Fruit fly (Drosophila melanogaster) whole organism: ENCODE results near the gene Naa20A.

Source experiments
- Dll ChIP-seq: fragments of >200 bp; optimal IDR thresholded peaks from 2 replicates; lab custom pipeline; 2017
- EcR ChIP-seq, 2 experiments: fragments of >200 bp; optimal IDR thresholded peaks; 2 replicates each; lab custom pipeline; 2017; ENCODE audit warnings: missing biosample characterization in 2 of 2, missing genetic modification characterization in 2 of 2, missing genetic modification reagents in 2 of 2
- pan ChIP-seq: fragments of >200 bp; optimal IDR thresholded peaks from 2 replicates; lab custom pipeline; 2017
- psq ChIP-seq: fragments of >200 bp; optimal IDR thresholded peaks from 2 replicates; lab custom pipeline; 2017
- usp ChIP-seq: fragments of >200 bp; optimal IDR thresholded peaks from 2 replicates; lab custom pipeline; 2017; ENCODE audit warnings: missing biosample characterization, missing genetic modification characterization, mixed read lengths

DNA sequence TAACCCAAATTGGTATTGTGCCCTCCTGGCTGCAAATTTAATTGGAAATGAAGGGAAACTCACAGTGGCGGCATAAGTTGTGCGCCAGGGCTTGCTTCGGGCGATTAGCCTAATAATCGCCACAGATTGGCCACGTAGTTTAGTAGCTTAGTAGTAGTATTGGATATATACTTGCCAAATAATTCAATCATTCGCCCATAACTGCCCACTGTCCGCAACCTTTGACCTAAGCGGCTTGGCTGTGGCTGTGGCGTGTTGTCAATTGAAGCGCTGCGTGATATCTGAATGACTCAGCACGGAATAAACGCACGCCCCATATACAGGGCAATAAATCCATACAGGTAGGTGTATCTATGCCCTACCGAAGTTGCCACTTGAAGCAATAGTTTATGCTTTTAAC is 15.9 kb downstream of the Naa20A start:
- TF ChIP-seq Dll (lab: Kevin White, UChicago) (no peak), psq (lab: Kevin White, UChicago) (no peak), pan (lab: Kevin White, UChicago) (no peak), usp (GFP tag; lab: Kevin White, UChicago) (no peak), EcR (GFP tag; optimal IDR thresholded peaks at IDR 0.05; lab: Kevin White, UChicago) (no peak)
